Worm (Caenorhabditis elegans): ENCODE results near the gene nrde-1.

nrde-1 gene

DNA sequence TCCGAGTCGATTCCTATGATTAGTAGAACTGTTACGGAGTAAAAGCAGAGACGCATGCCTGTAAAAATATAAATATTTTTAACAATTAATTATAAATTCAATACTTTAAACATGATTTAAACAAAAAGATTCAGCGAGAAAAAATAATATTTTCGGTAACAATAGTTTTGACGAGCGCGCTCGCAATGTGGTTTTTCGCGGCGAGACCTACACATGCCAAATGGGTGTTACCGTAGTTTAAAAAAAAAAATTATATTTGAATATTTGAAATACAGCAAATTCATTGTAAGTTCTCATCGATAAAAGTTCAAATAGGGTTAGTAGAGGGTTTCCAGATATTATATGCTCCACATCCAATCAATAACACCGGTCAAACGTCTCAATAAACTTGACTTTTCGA is 13.2 kb downstream of the nrde-1 start, which contains the start of gene gldi-5:
Gene gldi-5, minus strand, starts transcription at position 58 of the 400 bp plus-strand sequence.
- TF ChIP-seq sem-2 (GFP tag; optimal IDR thresholded peaks at IDR 0.05) = no peak
- no peak for TF ChIP-seq elt-1 (tag; optimal IDR thresholded peaks at IDR 0.05; ENCODE audit: borderline replicate concordance, insufficient read depth)
- TF ChIP-seq flh-1 (GFP tag; optimal IDR thresholded peaks at IDR 0.05) = no peak
- no peak for TF ChIP-seq snpc-4 (tag; optimal IDR thresholded peaks at IDR 0.05)
- no peak for TF ChIP-seq lin-13 (tag; optimal IDR thresholded peaks at IDR 0.05)
- TF ChIP-seq sptf-1 (tag; optimal IDR thresholded peaks at IDR 0.05) = no peak
- no peak for TF ChIP-seq lsy-2 (tag; optimal IDR thresholded peaks at IDR 0.05)

DNA sequence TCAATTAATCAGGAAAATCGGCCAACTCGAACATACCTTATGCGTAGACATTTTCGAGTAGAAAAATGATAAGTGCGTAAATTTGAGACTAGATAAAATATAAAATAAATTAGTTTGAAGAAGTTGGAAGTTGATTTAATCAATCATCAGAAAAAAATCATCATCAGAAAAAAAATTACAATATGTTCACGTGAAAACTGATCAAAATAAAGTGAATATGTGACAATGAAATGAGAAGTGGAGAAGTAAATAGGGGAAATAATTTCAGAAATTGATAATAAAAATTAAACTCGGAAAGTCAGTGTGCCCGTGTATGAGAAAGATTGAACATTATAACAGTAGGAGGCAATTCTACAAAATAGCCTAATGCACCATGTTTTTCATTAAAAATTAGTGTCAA is 16.3 kb downstream of the nrde-1 start, which contains the start of gene F34D10.9:
Gene F34D10.9, minus strand, starts transcription at position 101 of the 400 bp plus-strand sequence.
- no peak for TF ChIP-seq bed-3 (GFP tag; optimal IDR thresholded peaks at IDR 0.05)
- TF ChIP-seq elt-1 (tag; optimal IDR thresholded peaks at IDR 0.05; ENCODE audit: borderline replicate concordance, insufficient read depth) = no peak
- no peak for TF ChIP-seq lsy-2 (tag; optimal IDR thresholded peaks at IDR 0.05)
- no peak for TF ChIP-seq ces-1 (GFP tag; optimal IDR thresholded peaks at IDR 0.05)
- no peak for TF ChIP-seq mep-1 (tag; optimal IDR thresholded peaks at IDR 0.05)
- TF ChIP-seq ceh-83 (GFP tag; optimal IDR thresholded peaks at IDR 0.05) = no peak
- no peak for TF ChIP-seq ceh-43 (GFP tag; optimal IDR thresholded peaks at IDR 0.05)
- no peak for TF ChIP-seq nhr-237 (tag; optimal IDR thresholded peaks at IDR 0.05)

DNA sequence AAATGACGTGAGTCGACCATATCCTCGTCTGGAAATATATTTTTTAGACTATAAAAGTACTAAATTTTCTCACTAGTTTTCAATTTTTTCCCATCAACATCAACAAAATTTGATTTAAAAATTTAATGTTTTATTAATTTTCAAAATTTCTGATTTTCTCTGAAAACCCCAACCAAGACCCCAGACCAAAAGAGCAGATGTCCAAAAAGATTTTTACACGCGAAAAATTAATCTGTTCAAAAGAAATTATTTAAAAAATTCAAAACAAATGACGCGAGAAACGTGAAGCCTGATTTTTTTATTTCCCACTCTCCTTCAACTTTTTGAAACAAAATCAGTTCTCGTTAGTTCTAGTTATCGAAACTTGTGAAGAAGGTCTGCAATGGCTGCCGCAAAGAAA is 17.2 kb downstream of the nrde-1 start, which contains the start of gene F34D10.8:
Gene F34D10.8, plus strand, starts transcription at position 301 of the 400 bp plus-strand sequence.
- TF ChIP-seq mab-5 (tag; optimal IDR thresholded peaks at IDR 0.05) (no peak), sptf-1 (tag; optimal IDR thresholded peaks at IDR 0.05) (no peak), M03D4.4 (tag; optimal IDR thresholded peaks at IDR 0.05) (no peak), unc-62 (GFP tag; optimal IDR thresholded peaks at IDR 0.05) (no peak), elt-3 (tag; optimal IDR thresholded peaks at IDR 0.05) (no peak), sem-2 (GFP tag; optimal IDR thresholded peaks at IDR 0.05) (no peak), bed-3 (GFP tag; optimal IDR thresholded peaks at IDR 0.05) (no peak), nhr-2 (tag; optimal IDR thresholded peaks at IDR 0.05) (no peak), unc-39 (tag; optimal IDR thresholded peaks at IDR 0.05) (no peak), unc-120 (tag; optimal IDR thresholded peaks at IDR 0.05; ENCODE audit: poor library complexity, severe bottlenecking) (no peak)

- TF ChIP-seq nhr-76 (tag; optimal IDR thresholded peaks at IDR 0.05) (no peak), cnd-1 (tag; optimal IDR thresholded peaks at IDR 0.05) (no peak), mep-1 (tag; optimal IDR thresholded peaks at IDR 0.05) (peak; percentile 8), ham-2 (GFP tag; optimal IDR thresholded peaks at IDR 0.05) (no peak), unc-120 (tag; optimal IDR thresholded peaks at IDR 0.05; ENCODE audit: poor library complexity, severe bottlenecking) (no peak), lsy-2 (tag; optimal IDR thresholded peaks at IDR 0.05) (peak; percentile 14), ces-1 (GFP tag; optimal IDR thresholded peaks at IDR 0.05) (peak; percentile 53)
These were observed 20.7 kb downstream of the nrde-1 start, which contains the start of gene F34D10.3 for ce11 chrIII:3734007-3734406. TSS of gene F34D10.3 (plus strand) at chrIII:3734255.

- TF ChIP-seq snpc-4 (tag; optimal IDR thresholded peaks at IDR 0.05) = no peak
- TF ChIP-seq nhr-2 (tag; optimal IDR thresholded peaks at IDR 0.05) = peak; percentile 22
- TF ChIP-seq zip-8 (tag; optimal IDR thresholded peaks at IDR 0.05) = peak; percentile 65
- peak; percentile 25 for TF ChIP-seq pha-4 (tag; optimal IDR thresholded peaks at IDR 0.05)
- peak; percentile 2 for TF ChIP-seq tbx-8 (GFP tag; optimal IDR thresholded peaks at IDR 0.05)
These were observed 21.7 kb downstream of the nrde-1 start, which contains the start of gene evl-18 for ce11 chrIII:3734990-3735389. TSS of gene evl-18 (minus strand) at chrIII:3735039.

- no peak for TF ChIP-seq unc-120 (tag; optimal IDR thresholded peaks at IDR 0.05; ENCODE audit: poor library complexity, severe bottlenecking)
- TF ChIP-seq sptf-1 (tag; optimal IDR thresholded peaks at IDR 0.05) = peak; percentile 37
- TF ChIP-seq unc-62 (GFP tag; optimal IDR thresholded peaks at IDR 0.05) = no peak
- no peak for TF ChIP-seq drap-1 (GFP tag; optimal IDR thresholded peaks at IDR 0.05)
- peak; percentile 88 for TF ChIP-seq hlh-1 (tag; optimal IDR thresholded peaks at IDR 0.05)
These were observed 22.4 kb downstream of the nrde-1 start for ce11 chrIII:3735509-3736255.

Measured in whole organism, mixed stage, embryonic.